Worm (Caenorhabditis elegans) whole organism, L2 larva: Measurements from ENCODE around the gene srv-24.

Source experiments
- C34F6.9 ChIP-seq: fragments of 150-350 bp; optimal IDR thresholded peaks from 2 replicates; lab custom pipeline; 2014; ENCODE audit warnings: missing biosample characterization, missing genetic modification characterization
- F13H6.1 ChIP-seq: sonication (generic microtip); optimal IDR thresholded peaks from 2 replicates; lab custom pipeline; 2016; ENCODE audit warnings: missing genetic modification characterization, missing compliant biosample characterization
- R02D3.7 ChIP-seq: fragments of 150-350 bp; optimal IDR thresholded peaks from 2 replicates; lab custom pipeline; 2014; ENCODE audit warnings: missing biosample characterization, missing genetic modification characterization
- Y55F3AM.14 ChIP-seq: fragments of 200-800 bp; sonication (Bioruptor generic); optimal IDR thresholded peaks from 2 replicates; lab custom pipeline; 2018; ENCODE audit warnings: mild to moderate bottlenecking, missing genetic modification characterization, missing compliant biosample characterization
- ama-1 ChIP-seq: fragments of 150-350 bp; optimal IDR thresholded peaks from 2 replicates; lab custom pipeline; 2018; ENCODE audit warnings: inconsistent platforms
- blmp-1 ChIP-seq: sonication (generic microtip); optimal IDR thresholded peaks from 2 replicates; lab custom pipeline; 2017; ENCODE audit warnings: missing genetic modification characterization, mild to moderate bottlenecking, missing compliant biosample characterization, antibody characterized with exemption, moderate library complexity; ENCODE audit not compliant: insufficient read depth
- ceh-82 ChIP-seq: fragments of 150-350 bp; optimal IDR thresholded peaks from 2 replicates; lab custom pipeline; 2014; ENCODE audit warnings: missing biosample characterization, missing genetic modification characterization
- crh-2 ChIP-seq: sonication (generic microtip); optimal IDR thresholded peaks from 2 replicates; lab custom pipeline; 2017; ENCODE audit warnings: missing biosample characterization, missing genetic modification characterization
- dmd-4 ChIP-seq: sonication (generic microtip); optimal IDR thresholded peaks from 2 replicates; lab custom pipeline; 2017; ENCODE audit warnings: missing biosample characterization, missing genetic modification characterization
- egl-27 ChIP-seq: sonication (generic microtip); optimal IDR thresholded peaks from 3 replicates; lab custom pipeline; 2017; ENCODE audit warnings: missing biosample characterization, missing genetic modification reagents, missing genetic modification characterization
- elt-1 ChIP-seq: fragments of 150-350 bp; optimal IDR thresholded peaks from 2 replicates; lab custom pipeline; 2014; ENCODE audit warnings: missing biosample characterization, missing genetic modification characterization
- fos-1 ChIP-seq: fragments of 150-350 bp; optimal IDR thresholded peaks from 2 replicates; lab custom pipeline; 2014; ENCODE audit warnings: missing biosample characterization, missing genetic modification characterization
- gmeb-1 ChIP-seq: fragments of 150-350 bp; optimal IDR thresholded peaks from 2 replicates; lab custom pipeline; 2014; ENCODE audit warnings: missing biosample characterization, missing genetic modification characterization
- lin-11 ChIP-seq: fragments of 150-350 bp; sonication (generic microtip); optimal IDR thresholded peaks from 2 replicates; lab custom pipeline; 2014; ENCODE audit warnings: missing biosample characterization, missing genetic modification characterization, inconsistent platforms, mixed read lengths
- lin-13 ChIP-seq: fragments of 150-350 bp; optimal IDR thresholded peaks from 2 replicates; lab custom pipeline; 2014; ENCODE audit warnings: missing biosample characterization, missing genetic modification reagents, missing genetic modification characterization
- lsy-2 ChIP-seq, 2 experiments: fragments of 150-350 bp in 1 of 2; sonication (generic microtip) in 1 of 2; optimal IDR thresholded peaks; 2 replicates each; lab custom pipeline; 2014 to 2017; ENCODE audit warnings: missing biosample characterization in 2 of 2, missing genetic modification characterization in 2 of 2
- mab-5 ChIP-seq: fragments of 150-350 bp; optimal IDR thresholded peaks from 2 replicates; lab custom pipeline; 2014; ENCODE audit warnings: missing biosample characterization, missing genetic modification characterization
- mbf-1 ChIP-seq: sonication (generic microtip); optimal IDR thresholded peaks from 2 replicates; lab custom pipeline; 2017; ENCODE audit warnings: missing biosample characterization, missing genetic modification characterization
- mdl-1 ChIP-seq, 2 experiments: fragments of 150-350 bp in 1 of 2; sonication (generic microtip) in 1 of 2; optimal IDR thresholded peaks; 2 replicates each; lab custom pipeline; 2017; ENCODE audit warnings: missing biosample characterization in 2 of 2, missing genetic modification characterization in 2 of 2
- nhr-10 ChIP-seq: sonication (generic microtip); optimal IDR thresholded peaks from 2 replicates; lab custom pipeline; 2017; ENCODE audit warnings: missing biosample characterization, missing genetic modification characterization
- nhr-11 ChIP-seq: fragments of 150-350 bp; optimal IDR thresholded peaks from 2 replicates; lab custom pipeline; 2014; ENCODE audit warnings: missing biosample characterization, missing genetic modification characterization
- nhr-12 ChIP-seq: fragments of 150-350 bp; optimal IDR thresholded peaks from 2 replicates; lab custom pipeline; 2014; ENCODE audit warnings: missing biosample characterization, missing genetic modification characterization
- nhr-21 ChIP-seq: fragments of 150-350 bp; optimal IDR thresholded peaks from 2 replicates; lab custom pipeline; 2014; ENCODE audit warnings: missing biosample characterization, missing genetic modification characterization
- nhr-23 ChIP-seq: fragments of 150-350 bp; optimal IDR thresholded peaks from 2 replicates; lab custom pipeline; 2014; ENCODE audit warnings: missing biosample characterization, missing genetic modification reagents, missing genetic modification characterization
- nhr-237 ChIP-seq: fragments of 150-350 bp; optimal IDR thresholded peaks from 2 replicates; lab custom pipeline; 2014; ENCODE audit warnings: missing biosample characterization, missing genetic modification characterization
- nhr-25 ChIP-seq: fragments of 150-350 bp; sonication (generic microtip); optimal IDR thresholded peaks from 3 replicates; lab custom pipeline; 2014; ENCODE audit warnings: missing biosample characterization, missing genetic modification characterization
- nhr-6 ChIP-seq: fragments of 150-350 bp; optimal IDR thresholded peaks from 2 replicates; lab custom pipeline; 2014; ENCODE audit warnings: missing biosample characterization, missing genetic modification characterization
- nhr-77 ChIP-seq: fragments of 150-350 bp; optimal IDR thresholded peaks from 2 replicates; lab custom pipeline; 2014; ENCODE audit warnings: missing biosample characterization, missing genetic modification characterization
- sem-4 ChIP-seq: fragments of 150-350 bp; optimal IDR thresholded peaks from 2 replicates; lab custom pipeline; 2014; ENCODE audit warnings: missing biosample characterization, missing genetic modification reagents, missing genetic modification characterization
- skn-1 ChIP-seq: sonication (generic microtip); optimal IDR thresholded peaks from 2 replicates; lab custom pipeline; 2017; ENCODE audit warnings: missing biosample characterization, missing genetic modification characterization
- sma-3 ChIP-seq: sonication (generic microtip); optimal IDR thresholded peaks from 2 replicates; lab custom pipeline; 2016; ENCODE audit warnings: missing genetic modification reagents, missing genetic modification characterization, missing compliant biosample characterization
- sma-9 ChIP-seq, 2 experiments: fragments of 150-350 bp in 1 of 2; sonication (generic microtip) in 1 of 2; optimal IDR thresholded peaks; 2 replicates each; lab custom pipeline; 2014 to 2016; ENCODE audit warnings: missing genetic modification characterization in 2 of 2, mild to moderate bottlenecking in 1 of 2, missing biosample characterization in 1 of 2, missing compliant biosample characterization in 1 of 2, missing genetic modification reagents in 1 of 2, moderate library complexity in 1 of 2
- snpc-4 ChIP-seq: fragments of 150-350 bp; optimal IDR thresholded peaks from 2 replicates; lab custom pipeline; 2014; ENCODE audit warnings: missing biosample characterization, missing genetic modification characterization
- unc-55 ChIP-seq: fragments of 150-350 bp; sonication (generic microtip); optimal IDR thresholded peaks from 3 replicates; lab custom pipeline; 2014; ENCODE audit warnings: missing biosample characterization, missing genetic modification reagents, missing genetic modification characterization
- unc-62 ChIP-seq: fragments of 150-350 bp; optimal IDR thresholded peaks from 2 replicates; lab custom pipeline; 2014; ENCODE audit warnings: missing biosample characterization, missing genetic modification reagents, missing genetic modification characterization
- ztf-11 ChIP-seq: sonication (generic microtip); optimal IDR thresholded peaks from 2 replicates; lab custom pipeline; 2017; ENCODE audit warnings: missing biosample characterization, missing genetic modification characterization

The srv-24 gene

DNA sequence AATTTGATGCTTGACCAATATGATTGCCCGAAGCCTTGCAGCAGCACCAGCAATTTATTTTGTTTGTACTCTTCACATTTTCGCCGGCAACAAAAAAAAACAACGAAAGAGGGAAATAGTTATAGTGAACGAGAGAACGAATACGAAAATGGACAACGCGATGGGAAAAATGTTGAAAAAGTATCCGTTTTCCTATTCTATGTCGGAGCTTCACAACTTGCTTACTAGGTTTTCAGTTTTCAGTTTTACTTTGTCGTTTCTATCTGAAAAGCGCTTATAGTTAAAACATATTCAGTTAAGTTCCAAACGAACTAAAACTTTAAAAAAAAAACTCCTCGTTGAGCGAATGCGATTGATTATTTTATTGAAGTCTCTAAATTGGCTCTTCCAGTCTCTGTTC is 37.6 kb upstream of the srv-24 start:
- TF ChIP-seq nhr-10 (no peak), F13H6.1 (tag; lab: Kevin White, UChicago) (no peak), crh-2 (tag; lab: Kevin White, UChicago) (no peak), R02D3.7 (tag; lab: Kevin White, UChicago) (no peak), ama-1 (lab: Kevin White, UChicago) (no peak), unc-62 (no peak), sma-3 (GFP tag; lab: Kevin White, UChicago) (no peak), lin-13 (GFP tag; lab: Kevin White, UChicago) (no peak), C34F6.9 (tag; lab: Kevin White, UChicago) (no peak), nhr-21 (tag; lab: Kevin White, UChicago) (no peak), nhr-11 (tag; lab: Kevin White, UChicago) (no peak), mdl-1 (tag; optimal IDR thresholded peaks at IDR 0.05; lab: Kevin White, UChicago) (no peak), nhr-6 (tag; lab: Kevin White, UChicago) (no peak), blmp-1 (no peak), elt-1 (tag; lab: Kevin White, UChicago) (no peak), skn-1 (tag; lab: Kevin White, UChicago) (no peak), egl-27 (no peak), dmd-4 (no peak), lin-11 (tag; lab: Kevin White, UChicago) (no peak), sma-9 (GFP tag; optimal IDR thresholded peaks at IDR 0.05; lab: Kevin White, UChicago) (no peak), sma-9 (tag; optimal IDR thresholded peaks at IDR 0.05; lab: Kevin White, UChicago) (no peak)

DNA sequence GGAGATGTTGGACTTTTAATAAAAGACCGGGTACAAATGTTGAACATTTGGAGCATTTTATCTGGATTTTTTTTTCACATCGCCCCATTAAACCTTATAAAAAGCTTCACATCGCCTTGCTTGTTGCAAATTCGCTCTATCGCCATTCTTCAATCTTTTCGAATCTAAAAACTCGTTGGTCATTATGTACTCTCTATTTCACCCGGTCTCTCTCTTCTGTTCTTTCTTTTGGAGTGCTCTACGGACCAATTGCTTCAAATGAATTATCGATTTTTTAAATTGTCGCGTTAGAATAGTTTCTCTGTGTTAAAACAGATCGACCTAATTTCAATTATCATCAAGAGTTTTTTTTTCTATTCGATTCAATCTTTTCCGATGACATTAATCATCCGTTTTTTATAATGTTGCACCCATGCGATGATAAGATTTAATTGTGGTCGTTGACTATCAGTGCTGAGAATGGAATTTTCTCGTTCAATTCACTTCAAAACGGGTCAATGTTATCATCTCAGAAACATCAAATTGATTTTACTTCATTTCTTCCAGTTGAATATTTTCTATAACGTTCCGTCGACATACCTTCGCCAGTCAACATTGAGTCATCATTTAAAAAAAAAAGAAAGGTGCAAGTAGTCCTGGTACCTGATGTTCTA is 36.8 kb upstream of the srv-24 start:
- no peak for TF ChIP-seq gmeb-1 (tag; lab: Kevin White, UChicago)
- TF ChIP-seq lsy-2 (tag; optimal IDR thresholded peaks at IDR 0.05; lab: Kevin White, UChicago) = peak in 1 of 2 experiments; percentile 41
- TF ChIP-seq ama-1 (lab: Kevin White, UChicago) = no peak
- no peak for TF ChIP-seq ztf-11
- no peak for TF ChIP-seq blmp-1
- TF ChIP-seq F13H6.1 (tag; lab: Kevin White, UChicago) = no peak
- TF ChIP-seq sma-9 (GFP tag; optimal IDR thresholded peaks at IDR 0.05; lab: Kevin White, UChicago) = no peak
- TF ChIP-seq sma-9 (tag; optimal IDR thresholded peaks at IDR 0.05; lab: Kevin White, UChicago) = no peak
- no peak for TF ChIP-seq sem-4 (tag; lab: Kevin White, UChicago)
- TF ChIP-seq lin-13 (GFP tag; lab: Kevin White, UChicago) = no peak
- no peak for TF ChIP-seq elt-1 (tag; lab: Kevin White, UChicago)
- TF ChIP-seq C34F6.9 (tag; lab: Kevin White, UChicago) = peak; percentile 63
- TF ChIP-seq fos-1 (tag; lab: Kevin White, UChicago) = peak; percentile 75
- no peak for TF ChIP-seq nhr-6 (tag; lab: Kevin White, UChicago)
- TF ChIP-seq nhr-77 (tag; lab: Kevin White, UChicago) = no peak
- TF ChIP-seq crh-2 (tag; lab: Kevin White, UChicago) = no peak
- TF ChIP-seq unc-55 (GFP tag; lab: Kevin White, UChicago) = peak; percentile 63
- TF ChIP-seq Y55F3AM.14 (GFP tag; lab: Kevin White, UChicago) = no peak
- no peak for TF ChIP-seq dmd-4
- no peak for TF ChIP-seq skn-1 (tag; lab: Kevin White, UChicago)
- TF ChIP-seq nhr-23 (tag; lab: Kevin White, UChicago) = no peak
- no peak for TF ChIP-seq nhr-10
- TF ChIP-seq, all 48 proteins: peak for 4

DNA sequence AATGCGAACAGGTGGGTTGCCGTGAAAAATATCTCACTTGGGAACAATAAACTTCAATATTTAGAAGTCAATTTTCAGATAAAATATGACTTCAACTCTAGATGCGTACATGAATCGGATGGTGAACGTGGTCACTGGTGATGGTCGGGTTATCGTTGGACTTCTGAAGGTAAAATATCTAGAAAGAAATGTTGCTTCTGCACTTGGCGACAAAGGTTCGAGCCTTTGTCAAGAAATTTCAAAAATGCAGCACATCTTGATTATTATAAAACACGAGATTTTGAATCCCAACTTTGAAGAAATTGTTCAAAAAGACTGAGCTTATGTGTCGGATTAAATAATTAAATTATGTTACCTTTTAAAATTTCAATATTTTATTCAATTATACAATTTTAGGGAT is 35.8 kb upstream of the srv-24 start, which contains the start of gene lsm-8:
lsm-8 (plus strand) TSS at position 79 of the 400 bp plus-strand sequence.
- TF ChIP-seq sem-4 (tag; lab: Kevin White, UChicago) = no peak
- no peak for TF ChIP-seq snpc-4
- TF ChIP-seq sma-9 (GFP tag; optimal IDR thresholded peaks at IDR 0.05; lab: Kevin White, UChicago) = no peak
- TF ChIP-seq sma-9 (tag; optimal IDR thresholded peaks at IDR 0.05; lab: Kevin White, UChicago) = no peak
- no peak for TF ChIP-seq lin-13 (GFP tag; lab: Kevin White, UChicago)
- TF ChIP-seq ceh-82 (tag; lab: Kevin White, UChicago) = no peak
- no peak for TF ChIP-seq Y55F3AM.14 (GFP tag; lab: Kevin White, UChicago)
- TF ChIP-seq sma-3 (GFP tag; lab: Kevin White, UChicago) = no peak
- no peak for TF ChIP-seq skn-1 (tag; lab: Kevin White, UChicago)
- no peak for TF ChIP-seq nhr-237 (tag; lab: Kevin White, UChicago)
- no peak for TF ChIP-seq mab-5
- no peak for TF ChIP-seq nhr-25 (tag; lab: Kevin White, UChicago)
- no peak for TF ChIP-seq mbf-1 (tag; lab: Kevin White, UChicago)
- TF ChIP-seq nhr-12 (tag; lab: Kevin White, UChicago) = no peak
